Fruit fly (Drosophila melanogaster): ENCODE results near the gene Gapvd1.
A peak's percentile ranks its signal among the peaks of the same experiment; 100 is the strongest.

Gene Gapvd1

dm6 chrX:11347809-11348208 lies 22.6 kb downstream of the Gapvd1 start, which contains the start of the genes GCS1 and CG11756 (continued):
- TF ChIP-seq CG4282 (GFP tag; optimal IDR thresholded peaks at IDR 0.05) (no peak), CG13287 (GFP tag; IDR thresholded peaks at IDR 0.05; ENCODE audit: partially characterized antibody) (0 out of 2 replicates have a peak, but pooled peaks have one; percentile 25), Spps (tag; optimal IDR thresholded peaks at IDR 0.05) (no peak), nerfin-1 (tag; optimal IDR thresholded peaks at IDR 0.05) (no peak), bcd (GFP tag; optimal IDR thresholded peaks at IDR 0.05) (no peak), tio (GFP tag; optimal IDR thresholded peaks at IDR 0.05) (no peak), CG15514 (GFP tag; optimal IDR thresholded peaks at IDR 0.05) (peak; percentile 29), btn (GFP tag; optimal IDR thresholded peaks at IDR 0.05) (no peak), CG8944 (GFP tag; optimal IDR thresholded peaks at IDR 0.05) (no peak), CG9437 (GFP tag; optimal IDR thresholded peaks at IDR 0.05) (no peak), eve (GFP tag; optimal IDR thresholded peaks at IDR 0.05) (no peak), trem (tag; optimal IDR thresholded peaks at IDR 0.05) (peak; percentile 37), Dref (GFP tag; IDR thresholded peaks at IDR 0.05) (peak; percentile 37), CG14965 (GFP tag; optimal IDR thresholded peaks at IDR 0.05; ENCODE audit: borderline replicate concordance) (no peak), repo (GFP tag; optimal IDR thresholded peaks at IDR 0.05) (no peak), Meics (GFP tag; optimal IDR thresholded peaks at IDR 0.05) (no peak), lov (optimal IDR thresholded peaks at IDR 0.05) (no peak), lov (GFP tag; IDR thresholded peaks at IDR 0.05) (no peak), schlank (tag; optimal IDR thresholded peaks at IDR 0.05) (no peak), fu2 (GFP tag; optimal IDR thresholded peaks at IDR 0.05) (no peak), CG2678 (tag; optimal IDR thresholded peaks at IDR 0.05) (no peak), Sin3A (optimal IDR thresholded peaks at IDR 0.05) (peak; percentile 19), CG16779 (GFP tag; IDR thresholded peaks at IDR 0.05) (no peak), fd64A (GFP tag; optimal IDR thresholded peaks at IDR 0.05) (no peak), CG10321 (GFP tag; IDR thresholded peaks at IDR 0.05) (no peak), Drgx (GFP tag; IDR thresholded peaks at IDR 0.05) (no peak), CG12744 (GFP tag; optimal IDR thresholded peaks at IDR 0.05) (no peak), jing (GFP tag; optimal IDR thresholded peaks at IDR 0.05) (no peak), CG14710 (tag; optimal IDR thresholded peaks at IDR 0.05) (peak; percentile 23), prd (optimal IDR thresholded peaks at IDR 0.05) (no peak), prd (GFP tag; IDR thresholded peaks at IDR 0.05) (no peak), CG4730 (GFP tag; IDR thresholded peaks at IDR 0.05) (no peak), CG3847 (GFP tag; IDR thresholded peaks at IDR 0.05) (0 out of 2 replicates have a peak, but pooled peaks have one; percentile 17), Xbp1 (GFP tag; optimal IDR thresholded peaks at IDR 0.05) (no peak), CG12769 (tag; optimal IDR thresholded peaks at IDR 0.05) (no peak), CG7357 (GFP tag; IDR thresholded peaks at IDR 0.05) (no peak), CG14441 (GFP tag; IDR thresholded peaks at IDR 0.05) (no peak), gt (GFP tag; IDR thresholded peaks at IDR 0.05) (no peak), oc (tag; optimal IDR thresholded peaks at IDR 0.05) (no peak), Poxn (GFP tag; IDR thresholded peaks at IDR 0.05) (no peak), peb (GFP tag; IDR thresholded peaks at IDR 0.05) (no peak), Med (GFP tag) (peak; percentile 64), br (optimal IDR thresholded peaks at IDR 0.05) (no peak), H15 (GFP tag; IDR thresholded peaks at IDR 0.05) (no peak), CG6791 (GFP tag; IDR thresholded peaks at IDR 0.05; ENCODE audit: partially characterized antibody) (no peak), salm (tag; optimal IDR thresholded peaks at IDR 0.05) (no peak), sd (tag; optimal IDR thresholded peaks at IDR 0.05) (peak; percentile 3), CG9215 (GFP tag; IDR thresholded peaks at IDR 0.05) (no peak), E2f1 (GFP tag; IDR thresholded peaks at IDR 0.05) (no peak), h (optimal IDR thresholded peaks at IDR 0.05) (no peak), CG34422 (GFP tag; IDR thresholded peaks at IDR 0.05) (no peak), NC2α (GFP tag; optimal IDR thresholded peaks at IDR 0.05) (no peak), gcm (GFP tag; optimal IDR thresholded peaks at IDR 0.05) (no peak), CG12071 (GFP tag; optimal IDR thresholded peaks at IDR 0.05) (no peak)

All from whole organism, embryonic.